Fruit fly (Drosophila melanogaster): ENCODE results near the gene CG14106.

CG14106 gene

dm6 chr3L:13412200-13412885, 13.1 kb downstream of the CG14106 start, which contains the start of the genes CG10222 and flr (continued):
- TF ChIP-seq Sin3A (optimal IDR thresholded peaks at IDR 0.05), result peak; percentile 3
- TF ChIP-seq pzg (GFP tag; optimal IDR thresholded peaks at IDR 0.05), result peak; percentile 22
- TF ChIP-seq Neu2 (GFP tag; optimal IDR thresholded peaks at IDR 0.05; ENCODE audit: borderline replicate concordance), result no peak
- no peak for TF ChIP-seq MTF-1 (GFP tag; optimal IDR thresholded peaks at IDR 0.05; ENCODE audit: borderline replicate concordance)
- TF ChIP-seq Hmx (GFP tag; optimal IDR thresholded peaks at IDR 0.05), result no peak
- TF ChIP-seq sqz (GFP tag; optimal IDR thresholded peaks at IDR 0.05), result no peak
- no peak for TF ChIP-seq fd64A (GFP tag; optimal IDR thresholded peaks at IDR 0.05)
- no peak for TF ChIP-seq al (GFP tag; IDR thresholded peaks at IDR 0.05)
- TF ChIP-seq Sry-δ (GFP tag; optimal IDR thresholded peaks at IDR 0.05), result peak; percentile 86
- TF ChIP-seq CG1024 (GFP tag; IDR thresholded peaks at IDR 0.05), result no peak
- no peak for TF ChIP-seq GATAe (GFP tag; conservative IDR thresholded peaks at IDR 0.05)
- TF ChIP-seq CG2116 (GFP tag; optimal IDR thresholded peaks at IDR 0.05), result peak; percentile 70
- no peak for TF ChIP-seq Camta (GFP tag; optimal IDR thresholded peaks at IDR 0.05)
- no peak for TF ChIP-seq disco-r (GFP tag; optimal IDR thresholded peaks at IDR 0.05)
- TF ChIP-seq CoRest (tag; optimal IDR thresholded peaks at IDR 0.05), result peak; percentile 46
- TF ChIP-seq CG13287 (GFP tag; IDR thresholded peaks at IDR 0.05; ENCODE audit: partially characterized antibody), result peak; percentile 74
- no peak for TF ChIP-seq wdn (GFP tag; IDR thresholded peaks at IDR 0.05)
- TF ChIP-seq E2f2 (GFP tag; IDR thresholded peaks at IDR 0.05), result peak; percentile 80
- TF ChIP-seq CG2202 (tag; optimal IDR thresholded peaks at IDR 0.05), result no peak
- TF ChIP-seq CTCF (GFP tag; optimal IDR thresholded peaks at IDR 0.05), result no peak
- peak; percentile 8 for TF ChIP-seq sug (tag; optimal IDR thresholded peaks at IDR 0.05)
- peak; percentile 14; the same call in 1 of the 3 replicates for TF ChIP-seq jigr1 (GFP tag; IDR thresholded peaks at IDR 0.05)
- TF ChIP-seq fd96Cb (tag; optimal IDR thresholded peaks at IDR 0.05), result no peak
- TF ChIP-seq Meics (GFP tag; optimal IDR thresholded peaks at IDR 0.05), result peak; percentile 27
- TF ChIP-seq CG3065 (GFP tag; optimal IDR thresholded peaks at IDR 0.05), result no peak
- no peak for TF ChIP-seq ham (GFP tag; IDR thresholded peaks at IDR 0.05)
- TF ChIP-seq CG4617 (GFP tag; optimal IDR thresholded peaks at IDR 0.05; ENCODE audit: borderline replicate concordance), result peak; percentile 15
- no peak for TF ChIP-seq tin (GFP tag; optimal IDR thresholded peaks at IDR 0.05)
- TF ChIP-seq vnd (GFP tag; IDR thresholded peaks at IDR 0.05; ENCODE audit: partially characterized antibody), result peak; percentile 71
- no peak for TF ChIP-seq Elba2 (GFP tag; optimal IDR thresholded peaks at IDR 0.05)
- no peak for TF ChIP-seq hkb (optimal IDR thresholded peaks at IDR 0.05)
- TF ChIP-seq hkb (GFP tag; IDR thresholded peaks at IDR 0.05), result no peak
- TF ChIP-seq nau (GFP tag; optimal IDR thresholded peaks at IDR 0.05), result no peak
- no peak for TF ChIP-seq rib (GFP tag; IDR thresholded peaks at IDR 0.05)
- peak; percentile 75; the same call in 2 of the 3 replicates for TF ChIP-seq CG6791 (GFP tag; IDR thresholded peaks at IDR 0.05; ENCODE audit: partially characterized antibody)
- no peak for TF ChIP-seq CkIIα-i1 (GFP tag; IDR thresholded peaks at IDR 0.05)
- TF ChIP-seq oc (tag; optimal IDR thresholded peaks at IDR 0.05), result no peak
- TF ChIP-seq CG2678 (tag; optimal IDR thresholded peaks at IDR 0.05), result peak; percentile 41
- no peak for TF ChIP-seq insv (GFP tag; optimal IDR thresholded peaks at IDR 0.05)
- TF ChIP-seq CG9215 (GFP tag; IDR thresholded peaks at IDR 0.05), result 0 out of 2 replicates have a peak, but pooled peaks have one; percentile 8
- TF ChIP-seq CG17385 (GFP tag; optimal IDR thresholded peaks at IDR 0.05), result no peak
- no peak for TF ChIP-seq tgo (GFP tag; IDR thresholded peaks at IDR 0.05)
- TF ChIP-seq CG7786 (GFP tag; optimal IDR thresholded peaks at IDR 0.05), result no peak
- no peak for TF ChIP-seq CG6654 (GFP tag; optimal IDR thresholded peaks at IDR 0.05)
- no peak for TF ChIP-seq CG17359 (tag; optimal IDR thresholded peaks at IDR 0.05)
- no peak for TF ChIP-seq onecut (GFP tag; IDR thresholded peaks at IDR 0.05)
- TF ChIP-seq gsb (GFP tag; IDR thresholded peaks at IDR 0.05), result no peak
- no peak for TF ChIP-seq CG11560 (tag; IDR thresholded peaks at IDR 0.05)
- TF ChIP-seq CG7839 (tag; optimal IDR thresholded peaks at IDR 0.05), result no peak
- no peak for TF ChIP-seq CG6813 (GFP tag; optimal IDR thresholded peaks at IDR 0.05)
- TF ChIP-seq bab2 (GFP tag; optimal IDR thresholded peaks at IDR 0.05), result no peak
